Worm (Caenorhabditis elegans) whole organism, late embryonic: ENCODE measurements around the gene T11B7.1.

Experiments
- dmd-4 ChIP-seq: sonication (generic microtip); optimal IDR thresholded peaks from 2 replicates; lab custom pipeline; 2016; ENCODE audit warnings: borderline replicate concordance, missing genetic modification characterization, missing compliant biosample characterization
- nhr-11 ChIP-seq: fragments of 150-350 bp; optimal IDR thresholded peaks from 2 replicates; lab custom pipeline; 2014; ENCODE audit warnings: missing biosample characterization, missing genetic modification characterization

DNA sequence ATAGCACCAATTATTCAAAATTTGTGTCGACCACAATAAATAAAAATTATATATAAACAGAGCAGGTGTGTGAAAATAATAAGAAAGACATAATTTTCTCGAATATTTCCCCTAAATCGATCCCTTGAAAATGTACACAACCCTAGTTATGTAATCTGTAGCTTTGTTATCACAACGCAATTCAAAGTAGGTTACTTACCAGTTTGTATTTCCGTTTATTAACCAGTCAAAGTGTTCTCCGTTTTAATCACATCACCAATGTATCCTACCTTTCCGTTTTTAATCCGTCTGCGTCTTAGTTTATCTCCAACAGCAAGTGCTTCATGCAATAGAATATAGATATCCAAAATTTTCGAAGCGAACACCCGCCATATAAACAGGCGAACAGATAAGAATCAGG, 12.8 kb downstream of the T11B7.1 start:
- TF ChIP-seq nhr-11 (tag; lab: Kevin White, UChicago) (no peak), dmd-4 (tag; lab: Kevin White, UChicago) (no peak)
